Fruit fly (Drosophila melanogaster) whole organism, adult: ENCODE data around the gene bdwf.

Experiments used
- CG33017 ChIP-seq: fragments of 200-800 bp; sonication (Bioruptor generic); optimal IDR thresholded peaks from 2 replicates; lab custom pipeline; 2018; ENCODE audit warnings: missing biosample characterization, mild to moderate bottlenecking, missing genetic modification characterization, moderate library complexity
- CG5204 ChIP-seq: fragments of 200-800 bp; sonication (Bioruptor generic); optimal IDR thresholded peaks from 2 replicates; lab custom pipeline; 2016; ENCODE audit warnings: missing biosample characterization, missing genetic modification characterization
- Clk ChIP-seq: fragments of 200-800 bp; sonication (Bioruptor generic); optimal IDR thresholded peaks from 2 replicates; lab custom pipeline; 2017; ENCODE audit warnings: missing biosample characterization, missing genetic modification characterization
- Crg-1 ChIP-seq: fragments of 200-800 bp; sonication (Bioruptor generic); optimal IDR thresholded peaks from 2 replicates; lab custom pipeline; 2016; ENCODE audit warnings: missing biosample characterization, missing genetic modification characterization
- bab1 ChIP-seq: fragments of 200-800 bp; sonication (Bioruptor generic); optimal IDR thresholded peaks from 3 replicates; lab custom pipeline; 2019; ENCODE audit warnings: missing biosample characterization, mild to moderate bottlenecking, missing genetic modification characterization, moderate library complexity
- cic ChIP-seq: fragments of 200-800 bp; sonication (Bioruptor generic); optimal IDR thresholded peaks from 2 replicates; lab custom pipeline; 2017; ENCODE audit warnings: missing biosample characterization, mild to moderate bottlenecking, missing genetic modification characterization, moderate library complexity
- kay ChIP-seq: fragments of 200-800 bp; sonication (Bioruptor generic); peaks from one replicate; lab custom pipeline; 2016; ENCODE audit warnings: missing biosample characterization, missing genetic modification characterization, borderline replicate concordance
- ovo ChIP-seq: fragments of 200-800 bp; sonication (Bioruptor generic); optimal IDR thresholded peaks from 2 replicates; lab custom pipeline; 2016; ENCODE audit warnings: missing biosample characterization, missing genetic modification characterization
- tj ChIP-seq: fragments of 200-800 bp; sonication (Bioruptor generic); optimal IDR thresholded peaks from 3 replicates; lab custom pipeline; 2017; ENCODE audit warnings: missing biosample characterization, mild to moderate bottlenecking, missing genetic modification characterization, moderate library complexity
- toe ChIP-seq: fragments of 200-800 bp; sonication (Bioruptor generic); optimal IDR thresholded peaks from 2 replicates; lab custom pipeline; 2016; ENCODE audit warnings: missing biosample characterization, missing genetic modification characterization

- TF ChIP-seq CG5204 (GFP tag; lab: Kevin White, UChicago) (no peak), CG33017 (no peak), kay (GFP tag; lab: Kevin White, UChicago) (peak; percentile 98), toe (GFP tag; lab: Kevin White, UChicago) (no peak), Crg-1 (GFP tag; lab: Kevin White, UChicago) (no peak), cic (peak; percentile 63), bab1 (GFP tag; lab: Kevin White, UChicago) (no peak), ovo (GFP tag; lab: Kevin White, UChicago) (no peak), tj (peak; percentile 97), Clk (GFP tag; lab: Kevin White, UChicago) (no peak)
These were observed 36.3 kb upstream of the bdwf start for dm6 chr3R:17078961-17079858.
